Worm (Caenorhabditis elegans): ENCODE data around the gene srh-52.

The srh-52 gene

ce11 chrV:15384733-15385132 lies 8.6 kb upstream of the srh-52 start, which contains the start of gene str-102:
str-102 (plus strand) TSS chrV:15385033.
- TF ChIP-seq nhr-129 (tag; optimal IDR thresholded peaks at IDR 0.05): no peak
- TF ChIP-seq dmd-4 (tag; optimal IDR thresholded peaks at IDR 0.05): no peak
- no peak for TF ChIP-seq ceh-16 (tag; optimal IDR thresholded peaks at IDR 0.05)
- TF ChIP-seq unc-39 (tag; optimal IDR thresholded peaks at IDR 0.05): no peak
- no peak for TF ChIP-seq crh-2 (tag; optimal IDR thresholded peaks at IDR 0.05)
- TF ChIP-seq blmp-1 (tag; optimal IDR thresholded peaks at IDR 0.05; ENCODE audit: insufficient read depth): no peak
- no peak for TF ChIP-seq mbf-1 (tag; optimal IDR thresholded peaks at IDR 0.05)
- no peak for TF ChIP-seq lin-39 (tag; optimal IDR thresholded peaks at IDR 0.05)
- no peak for TF ChIP-seq unc-62 (GFP tag; optimal IDR thresholded peaks at IDR 0.05)
- no peak for TF ChIP-seq unc-55 (GFP tag; optimal IDR thresholded peaks at IDR 0.05)
- TF ChIP-seq nhr-21 (tag; optimal IDR thresholded peaks at IDR 0.05): no peak
- TF ChIP-seq peb-1 (tag; optimal IDR thresholded peaks at IDR 0.05): no peak
- TF ChIP-seq elt-3 (tag; optimal IDR thresholded peaks at IDR 0.05): no peak
- TF ChIP-seq F13H6.1 (tag; optimal IDR thresholded peaks at IDR 0.05): no peak
- TF ChIP-seq sma-9 (GFP tag; optimal IDR thresholded peaks at IDR 0.05): no peak
- TF ChIP-seq sma-9 (tag; optimal IDR thresholded peaks at IDR 0.05): no peak

- no peak for TF ChIP-seq unc-55 (GFP tag; optimal IDR thresholded peaks at IDR 0.05)
- no peak for TF ChIP-seq ZK546.5 (tag; optimal IDR thresholded peaks at IDR 0.05)
- TF ChIP-seq nhr-11 (tag; optimal IDR thresholded peaks at IDR 0.05): no peak
- TF ChIP-seq ztf-1 (GFP tag; conservative IDR thresholded peaks at IDR 0.05): no peak
- no peak for TF ChIP-seq ceh-16 (tag; optimal IDR thresholded peaks at IDR 0.05)
- TF ChIP-seq nhr-6 (tag; optimal IDR thresholded peaks at IDR 0.05): no peak
- TF ChIP-seq nhr-12 (tag; optimal IDR thresholded peaks at IDR 0.05): no peak
These were observed 7.6 kb upstream of the srh-52 start, which contains the start of gene str-88 for ce11 chrV:15383739-15384138. str-88 (minus strand) TSS chrV:15383839.

DNA sequence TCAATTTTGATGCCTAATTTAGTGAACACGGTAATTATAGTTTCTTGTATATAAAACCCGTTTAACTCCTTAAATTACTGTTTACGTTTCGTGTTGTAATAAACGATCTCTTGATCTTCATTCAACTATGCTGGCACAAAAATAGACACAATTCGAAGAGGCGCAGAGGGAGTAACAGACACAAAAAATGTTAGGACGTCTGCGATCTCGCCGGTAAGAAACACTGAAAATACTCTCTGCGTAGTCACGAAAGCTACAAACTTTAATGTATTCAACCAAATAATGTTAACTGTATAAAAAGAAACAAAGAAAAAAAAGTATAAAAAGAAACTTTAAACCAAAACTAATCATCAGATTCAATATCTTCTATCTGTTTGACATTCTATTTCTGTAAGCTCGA lies 4.7 kb upstream of the srh-52 start, which contains the start of gene dhs-23:
Gene dhs-23, plus strand, starts transcription at position 363 of the 400 bp plus-strand sequence.
- peak; percentile 1 for TF ChIP-seq fos-1 (tag; optimal IDR thresholded peaks at IDR 0.05)
- TF ChIP-seq nhr-23 (tag; optimal IDR thresholded peaks at IDR 0.05): no peak
- TF ChIP-seq lin-13 (GFP tag; optimal IDR thresholded peaks at IDR 0.05): no peak

DNA sequence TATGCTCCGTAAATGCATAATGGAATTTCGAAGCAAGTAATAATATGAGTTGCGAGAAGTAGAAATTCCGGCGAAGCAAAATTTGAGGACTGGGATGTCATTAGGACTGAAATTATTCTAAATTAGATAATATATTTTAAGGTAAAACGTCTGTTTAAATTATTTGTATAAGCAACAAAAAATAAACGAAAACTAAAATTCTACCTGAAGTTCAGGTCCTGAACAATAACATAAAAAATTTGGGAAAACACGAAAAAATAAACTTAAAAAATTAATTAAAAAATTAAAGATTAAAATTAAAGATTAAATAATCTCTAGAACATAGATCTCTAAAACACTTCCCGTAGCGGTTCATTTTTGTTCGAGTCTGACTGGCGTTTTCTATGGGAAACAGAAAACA lies 3.7 kb upstream of the srh-52 start, which contains the start of gene srh-251:
Gene srh-251, minus strand, starts transcription at position 101 of the 400 bp plus-strand sequence.
- TF ChIP-seq lsy-2 (tag; optimal IDR thresholded peaks at IDR 0.05): no peak
- TF ChIP-seq sma-9 (GFP tag; optimal IDR thresholded peaks at IDR 0.05): no peak
- TF ChIP-seq sma-9 (tag; optimal IDR thresholded peaks at IDR 0.05): no peak
- TF ChIP-seq blmp-1 (tag; optimal IDR thresholded peaks at IDR 0.05; ENCODE audit: insufficient read depth): no peak
- no peak for TF ChIP-seq zag-1 (tag; optimal IDR thresholded peaks at IDR 0.05)
- no peak for TF ChIP-seq unc-55 (GFP tag; optimal IDR thresholded peaks at IDR 0.05)
- TF ChIP-seq nhr-6 (tag; optimal IDR thresholded peaks at IDR 0.05): no peak

DNA sequence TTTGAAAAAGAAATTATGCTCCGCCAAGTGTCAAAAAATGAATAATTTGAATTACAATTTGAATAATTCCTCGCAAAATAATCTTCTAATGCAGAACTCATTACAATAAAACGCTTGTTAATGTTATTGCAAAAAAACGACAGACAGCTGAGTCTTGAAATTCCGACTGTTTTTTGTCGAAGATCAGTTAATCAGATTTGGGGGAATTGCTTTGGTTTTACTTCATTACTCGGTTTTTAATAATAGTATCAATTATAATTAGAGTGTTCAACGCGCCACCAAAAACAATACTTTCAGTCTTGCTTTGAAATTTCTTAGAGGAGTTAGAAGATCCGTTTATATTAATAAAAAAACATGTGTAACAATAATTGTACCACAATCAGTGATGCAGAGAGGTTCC lies 1.8 kb upstream of the srh-52 start, which contains the start of gene srh-122:
Gene srh-122, minus strand, starts transcription at position 101 of the 400 bp plus-strand sequence.
- TF ChIP-seq crh-2 (tag; optimal IDR thresholded peaks at IDR 0.05): no peak
- TF ChIP-seq sma-9 (GFP tag; optimal IDR thresholded peaks at IDR 0.05): no peak
- no peak for TF ChIP-seq sma-9 (tag; optimal IDR thresholded peaks at IDR 0.05)
- TF ChIP-seq ceh-16 (tag; optimal IDR thresholded peaks at IDR 0.05): no peak
- TF ChIP-seq alr-1 (tag; optimal IDR thresholded peaks at IDR 0.05): no peak
- no peak for TF ChIP-seq ceh-82 (tag; optimal IDR thresholded peaks at IDR 0.05)
- TF ChIP-seq ztf-11 (tag; optimal IDR thresholded peaks at IDR 0.05): no peak
- TF ChIP-seq mdl-1 (tag; optimal IDR thresholded peaks at IDR 0.05): no peak
- no peak for TF ChIP-seq nhr-6 (tag; optimal IDR thresholded peaks at IDR 0.05)
- TF ChIP-seq unc-62 (GFP tag; optimal IDR thresholded peaks at IDR 0.05): no peak
- TF ChIP-seq sma-3 (GFP tag; optimal IDR thresholded peaks at IDR 0.05): no peak
- no peak for TF ChIP-seq nhr-23 (tag; optimal IDR thresholded peaks at IDR 0.05)
- no peak for TF ChIP-seq lin-13 (GFP tag; optimal IDR thresholded peaks at IDR 0.05)

- TF ChIP-seq mdl-1 (tag; optimal IDR thresholded peaks at IDR 0.05) (no peak), nhr-21 (tag; optimal IDR thresholded peaks at IDR 0.05) (no peak), unc-62 (GFP tag; optimal IDR thresholded peaks at IDR 0.05) (no peak), ztf-11 (tag; optimal IDR thresholded peaks at IDR 0.05) (no peak), elt-1 (tag; optimal IDR thresholded peaks at IDR 0.05) (no peak), lin-39 (tag; optimal IDR thresholded peaks at IDR 0.05) (no peak)
These were observed 6.4 kb downstream of the srh-52 start, which contains the start of gene nhr-269 for ce11 chrV:15369707-15370106. nhr-269 (minus strand) TSS chrV:15369807.

Data from whole organism, L2 larva.